Worm (Caenorhabditis elegans): ENCODE results near the gene srh-115.

Gene srh-115

ce11 chrV:17273249-17273648 lies 17.7 kb downstream of the srh-115 start, which contains the start of gene K10G4.10:
K10G4.10 (plus strand) TSS chrV:17273549.
- TF ChIP-seq Y116A8C.19 (tag; optimal IDR thresholded peaks at IDR 0.05; ENCODE audit: borderline replicate concordance) (no peak), nhr-90 (tag; optimal IDR thresholded peaks at IDR 0.05; ENCODE audit: poor library complexity) (no peak), sox-4 (tag; optimal IDR thresholded peaks at IDR 0.05) (no peak), unc-130 (tag; optimal IDR thresholded peaks at IDR 0.05) (no peak), sup-37 (GFP tag; optimal IDR thresholded peaks at IDR 0.05) (no peak), nhr-77 (tag; optimal IDR thresholded peaks at IDR 0.05) (no peak), jun-1 (tag; optimal IDR thresholded peaks at IDR 0.05) (no peak), nhr-76 (tag; optimal IDR thresholded peaks at IDR 0.05) (no peak), nhr-11 (tag; optimal IDR thresholded peaks at IDR 0.05) (no peak), sptf-1 (tag; optimal IDR thresholded peaks at IDR 0.05) (no peak), F16B12.6 (tag; optimal IDR thresholded peaks at IDR 0.05) (no peak), unc-86 (tag; optimal IDR thresholded peaks at IDR 0.05) (no peak), pqm-1 (tag; optimal IDR thresholded peaks at IDR 0.05) (no peak)

- TF ChIP-seq nhr-20 (tag; optimal IDR thresholded peaks at IDR 0.05) (no peak), snpc-4 (tag; optimal IDR thresholded peaks at IDR 0.05) (no peak), nhr-12 (tag; optimal IDR thresholded peaks at IDR 0.05) (no peak), nhr-85 (tag) (no peak), C16A3.4 (tag; optimal IDR thresholded peaks at IDR 0.05) (no peak), dpl-1 (GFP tag; optimal IDR thresholded peaks at IDR 0.05) (no peak), grh-1 (GFP tag; IDR thresholded peaks at IDR 0.05) (no peak), efl-1 (optimal IDR thresholded peaks at IDR 0.05) (no peak), efl-1 (GFP tag; optimal IDR thresholded peaks at IDR 0.05 in 1 of 2) (no peak), ceh-88 (GFP tag; IDR thresholded peaks at IDR 0.05) (no peak), fkh-8 (tag; optimal IDR thresholded peaks at IDR 0.05) (no peak), vab-15 (tag; optimal IDR thresholded peaks at IDR 0.05) (no peak), C04F5.9 (tag; optimal IDR thresholded peaks at IDR 0.05) (no peak), elt-3 (tag; optimal IDR thresholded peaks at IDR 0.05) (no peak), unc-86 (tag; optimal IDR thresholded peaks at IDR 0.05) (no peak), swsn-7 (tag; optimal IDR thresholded peaks at IDR 0.05) (no peak), unc-130 (tag; optimal IDR thresholded peaks at IDR 0.05) (no peak)
Observed at ce11 chrV:17284159-17284558, 28.6 kb downstream of the srh-115 start.

- no peak for TF ChIP-seq nhr-12 (tag; optimal IDR thresholded peaks at IDR 0.05)
- TF ChIP-seq ceh-8 (GFP tag; optimal IDR thresholded peaks at IDR 0.05), result no peak
- no peak for TF ChIP-seq ama-1 (optimal IDR thresholded peaks at IDR 0.05)
- TF ChIP-seq hlh-17 (GFP tag; optimal IDR thresholded peaks at IDR 0.05; ENCODE audit: borderline replicate concordance), result no peak
- no peak for TF ChIP-seq C34B4.2 (tag; optimal IDR thresholded peaks at IDR 0.05)
- TF ChIP-seq efl-1 (optimal IDR thresholded peaks at IDR 0.05), result no peak
- TF ChIP-seq efl-1 (GFP tag; optimal IDR thresholded peaks at IDR 0.05 in 1 of 2), result no peak
- TF ChIP-seq sptf-1 (tag; optimal IDR thresholded peaks at IDR 0.05), result no peak
- no peak for TF ChIP-seq ceh-88 (GFP tag; IDR thresholded peaks at IDR 0.05)
- no peak for TF ChIP-seq unc-130 (tag; optimal IDR thresholded peaks at IDR 0.05)
- TF ChIP-seq nhr-237 (tag; optimal IDR thresholded peaks at IDR 0.05), result no peak
- no peak for TF ChIP-seq nhr-19 (GFP tag; conservative IDR thresholded peaks at IDR 0.05)
- no peak for TF ChIP-seq lin-13 (GFP tag; optimal IDR thresholded peaks at IDR 0.05)
- no peak for TF ChIP-seq ceh-90 (tag; optimal IDR thresholded peaks at IDR 0.05)
- no peak for TF ChIP-seq C16A3.4 (tag; optimal IDR thresholded peaks at IDR 0.05)
- TF ChIP-seq nhr-28 (tag; optimal IDR thresholded peaks at IDR 0.05), result no peak
- no peak for TF ChIP-seq nhr-90 (tag; optimal IDR thresholded peaks at IDR 0.05; ENCODE audit: poor library complexity)
- no peak for TF ChIP-seq nhr-47 (tag; optimal IDR thresholded peaks at IDR 0.05)
Observed at ce11 chrV:17292740-17293139, 37.2 kb downstream of the srh-115 start.

ce11 chrV:17296443-17296842 lies 40.9 kb downstream of the srh-115 start:
- TF ChIP-seq unc-98 (GFP tag; IDR thresholded peaks at IDR 0.05), result no peak
- TF ChIP-seq vab-15 (tag; optimal IDR thresholded peaks at IDR 0.05), result no peak
- TF ChIP-seq aha-1 (tag; optimal IDR thresholded peaks at IDR 0.05), result no peak
- TF ChIP-seq ztf-4 (tag; optimal IDR thresholded peaks at IDR 0.05), result no peak
- no peak for TF ChIP-seq lsy-2 (tag; optimal IDR thresholded peaks at IDR 0.05)
- no peak for TF ChIP-seq zag-1 (tag; optimal IDR thresholded peaks at IDR 0.05)
- no peak for TF ChIP-seq lir-3 (tag; optimal IDR thresholded peaks at IDR 0.05; ENCODE audit: poor library complexity)
- no peak for TF ChIP-seq C04F5.9 (tag; optimal IDR thresholded peaks at IDR 0.05)
- no peak for TF ChIP-seq nhr-85 (tag)
